Worm (Caenorhabditis elegans) whole organism, young adult: ENCODE measurements around the gene clec-167.
A peak's percentile ranks its signal among the peaks of the same experiment; 100 is the strongest.

Experiments used
- B0336.3 ChIP-seq: fragments of 200-800 bp; sonication (Bioruptor generic); IDR thresholded peaks from 2 replicates; pipeline ENCODE4 v1.3.6; 2022; ENCODE audit warnings: missing genetic modification characterization, missing compliant biosample characterization
- C17E4.6 ChIP-seq: fragments of 200-800 bp; sonication (Bioruptor generic); IDR thresholded peaks from 2 replicates; pipeline ENCODE4 v1.3.6; 2022; ENCODE audit warnings: missing genetic modification reagents, missing genetic modification characterization, missing compliant biosample characterization
- F49E8.2 ChIP-seq: sonication (generic microtip); optimal IDR thresholded peaks from 3 replicates; lab custom pipeline; 2017; ENCODE audit warnings: missing genetic modification characterization, mild to moderate bottlenecking, missing compliant biosample characterization, antibody characterized with exemption, moderate library complexity; ENCODE audit not compliant: insufficient read depth
- Y53G8AR.9 ChIP-seq: fragments of 200-800 bp; sonication (Bioruptor generic); conservative IDR thresholded peaks from 2 replicates; pipeline ENCODE4 v1.3.6; 2022; ENCODE audit warnings: missing genetic modification reagents, missing genetic modification characterization, missing compliant biosample characterization
- aptf-3 ChIP-seq: fragments of 200-800 bp; sonication (Bioruptor generic); IDR thresholded peaks from 2 replicates; pipeline ENCODE4 v1.3.6; 2022; ENCODE audit warnings: missing genetic modification characterization, missing compliant biosample characterization
- attf-5 ChIP-seq: fragments of 200-800 bp; sonication (Bioruptor generic); optimal IDR thresholded peaks from 2 replicates; lab custom pipeline; 2018; ENCODE audit warnings: mild to moderate bottlenecking, missing genetic modification characterization, missing compliant biosample characterization
- attf-6 ChIP-seq: fragments of 200-800 bp; sonication (Bioruptor generic); IDR thresholded peaks from 2 replicates; pipeline ENCODE4 v1.3.6; 2022; ENCODE audit warnings: missing genetic modification reagents, missing genetic modification characterization, missing compliant biosample characterization
- bed-2 ChIP-seq: fragments of 200-800 bp; sonication (Bioruptor generic); IDR thresholded peaks from 2 replicates; pipeline ENCODE4 v1.3.6; 2022; ENCODE audit warnings: missing genetic modification reagents, missing genetic modification characterization, missing compliant biosample characterization
- cebp-1 ChIP-seq, 2 experiments: fragments of 200-800 bp in 1 of 2; sonication (Bioruptor generic) in 1 of 2; sonication (generic microtip) in 1 of 2; IDR thresholded peaks in 1 of 2; optimal IDR thresholded peaks in 1 of 2; 2 replicates each; pipeline versions ENCODE4 v1.3.6 to Lab custom; 2017 to 2022; ENCODE audit warnings: missing compliant biosample characterization in 2 of 2, missing genetic modification characterization in 2 of 2, mild to moderate bottlenecking in 1 of 2, missing genetic modification reagents in 1 of 2, moderate library complexity in 1 of 2
- cebp-2 ChIP-seq: fragments of 200-800 bp; sonication (Bioruptor generic); IDR thresholded peaks from 2 replicates; pipeline ENCODE4 v1.3.6; 2022; ENCODE audit warnings: missing genetic modification characterization, missing compliant biosample characterization
- ceh-27 ChIP-seq: fragments of 200-800 bp; sonication (Bioruptor generic); optimal IDR thresholded peaks from 2 replicates; lab custom pipeline; 2018; ENCODE audit warnings: mild to moderate bottlenecking, missing genetic modification characterization, moderate library complexity, missing compliant biosample characterization
- ceh-79 ChIP-seq: sonication (generic microtip); optimal IDR thresholded peaks from 2 replicates; lab custom pipeline; 2017; ENCODE audit warnings: mild to moderate bottlenecking, missing genetic modification characterization, missing compliant biosample characterization
- chd-7 ChIP-seq: sonication (generic microtip); optimal IDR thresholded peaks from 2 replicates; lab custom pipeline; 2016; ENCODE audit warnings: mild to moderate bottlenecking, missing genetic modification characterization, moderate library complexity, missing compliant biosample characterization
- dpff-1 ChIP-seq: sonication (generic microtip); optimal IDR thresholded peaks from 2 replicates; lab custom pipeline; 2017; ENCODE audit warnings: mild to moderate bottlenecking, missing genetic modification characterization, missing compliant biosample characterization
- dpl-1 ChIP-seq: fragments of 150-350 bp; optimal IDR thresholded peaks from 2 replicates; lab custom pipeline; 2014; ENCODE audit warnings: missing biosample characterization, missing genetic modification reagents, missing genetic modification characterization
- egl-44 ChIP-seq: fragments of 200-800 bp; sonication (Bioruptor generic); IDR thresholded peaks from 2 replicates; pipeline ENCODE4 v1.3.6; 2022; ENCODE audit warnings: missing genetic modification reagents, missing genetic modification characterization, missing compliant biosample characterization
- gei-17 ChIP-seq: fragments of 200-800 bp; sonication (Bioruptor generic); optimal IDR thresholded peaks from 2 replicates; lab custom pipeline; 2018; ENCODE audit warnings: mild to moderate bottlenecking, missing genetic modification characterization, missing compliant biosample characterization
- hlh-12 ChIP-seq: sonication (generic microtip); optimal IDR thresholded peaks from 2 replicates; lab custom pipeline; 2016; ENCODE audit warnings: missing genetic modification characterization, missing compliant biosample characterization
- lag-1 ChIP-seq: fragments of 200-800 bp; sonication (Bioruptor generic); IDR thresholded peaks from 2 replicates; pipeline ENCODE4 v1.3.6; 2022; ENCODE audit warnings: missing genetic modification reagents, missing genetic modification characterization, missing compliant biosample characterization
- madf-3 ChIP-seq: fragments of 200-800 bp; sonication (Bioruptor generic); IDR thresholded peaks from 2 replicates; pipeline ENCODE4 v1.3.6; 2022; ENCODE audit warnings: missing genetic modification reagents, missing genetic modification characterization, missing compliant biosample characterization
- madf-6 ChIP-seq: fragments of 200-800 bp; sonication (Bioruptor generic); IDR thresholded peaks from 2 replicates; pipeline ENCODE4 v1.3.6; 2022; ENCODE audit warnings: missing genetic modification reagents, missing genetic modification characterization, missing compliant biosample characterization
- mel-28 ChIP-seq: sonication (generic microtip); optimal IDR thresholded peaks from 2 replicates; lab custom pipeline; 2016; ENCODE audit warnings: borderline replicate concordance, mild to moderate bottlenecking, missing genetic modification characterization, missing compliant biosample characterization
- nfya-2 ChIP-seq: fragments of 200-800 bp; sonication (Bioruptor generic); IDR thresholded peaks from 2 replicates; pipeline ENCODE4 v1.3.6; 2022; ENCODE audit warnings: missing genetic modification reagents, missing genetic modification characterization, missing compliant biosample characterization
- nhr-120 ChIP-seq: fragments of 200-800 bp; sonication (Bioruptor generic); IDR thresholded peaks from 2 replicates; pipeline ENCODE4 v1.3.6; 2022; ENCODE audit warnings: missing genetic modification characterization, missing compliant biosample characterization
- nhr-179 ChIP-seq: sonication (generic microtip); optimal IDR thresholded peaks from 2 replicates; lab custom pipeline; 2016; ENCODE audit warnings: mild to moderate bottlenecking, missing genetic modification characterization, missing compliant biosample characterization
- pha-4 ChIP-seq: fragments of 150-350 bp; sonication (generic microtip); optimal IDR thresholded peaks from 2 replicates; lab custom pipeline; 2014; ENCODE audit warnings: missing biosample characterization, missing genetic modification reagents, missing genetic modification characterization
- rec-8 ChIP-seq, 2 experiments: sonication (generic microtip); optimal IDR thresholded peaks; 2 replicates each; lab custom pipeline; 2016; ENCODE audit warnings: mild to moderate bottlenecking in 2 of 2, missing genetic modification characterization in 2 of 2, missing genetic modification reagents in 2 of 2, missing genotype in 2 of 2, missing biosample characterization in 1 of 2, missing compliant biosample characterization in 1 of 2, moderate library complexity in 1 of 2
- rpc-1 ChIP-seq, 2 experiments: fragments of 150-350 bp in 1 of 2; sonication (generic microtip) in 1 of 2; optimal IDR thresholded peaks; 2 replicates each; lab custom pipeline; 2014 to 2018; ENCODE audit warnings: missing biosample characterization in 1 of 2, missing genetic modification characterization in 1 of 2, missing genetic modification reagents in 1 of 2, missing genotype in 1 of 2
- sdz-38 ChIP-seq: sonication (generic microtip); optimal IDR thresholded peaks from 2 replicates; lab custom pipeline; 2016; ENCODE audit warnings: missing genotype, missing genetic modification characterization, missing compliant biosample characterization
- sea-2 ChIP-seq: fragments of 200-800 bp; sonication (Bioruptor generic); IDR thresholded peaks from 2 replicates; pipeline ENCODE4 v1.3.6; 2022; ENCODE audit warnings: missing genetic modification characterization, missing compliant biosample characterization
- snpc-1.1 ChIP-seq: sonication (generic microtip); optimal IDR thresholded peaks from 2 replicates; lab custom pipeline; 2017; ENCODE audit warnings: missing genetic modification characterization, mild to moderate bottlenecking, missing compliant biosample characterization, antibody characterized with exemption, moderate library complexity, missing genotype, missing genetic modification reagents; ENCODE audit not compliant: insufficient read depth
- snpc-4 ChIP-seq, 5 experiments: fragments of 150-350 bp in 1 of 5; sonication (generic microtip) in 4 of 5; optimal IDR thresholded peaks; 2 replicates each; lab custom pipeline; 2014 to 2018; ENCODE audit warnings: missing genetic modification characterization in 5 of 5, missing biosample characterization in 3 of 5, antibody characterized with exemption in 2 of 5, mild to moderate bottlenecking in 2 of 5, missing compliant biosample characterization in 2 of 5, missing genotype in 2 of 5, moderate library complexity in 2 of 5, missing genetic modification reagents in 1 of 5
- sptf-2 ChIP-seq: fragments of 200-800 bp; sonication (Bioruptor generic); optimal IDR thresholded peaks from 2 replicates; lab custom pipeline; 2018; ENCODE audit warnings: mild to moderate bottlenecking, missing genetic modification characterization, missing compliant biosample characterization
- tlf-1 ChIP-seq: fragments of 200-800 bp; sonication (Bioruptor generic); optimal IDR thresholded peaks from 2 replicates; lab custom pipeline; 2018; ENCODE audit warnings: mild to moderate bottlenecking, missing genetic modification characterization, missing compliant biosample characterization
- xnd-1 ChIP-seq: sonication (generic microtip); optimal IDR thresholded peaks from 2 replicates; lab custom pipeline; 2016; ENCODE audit warnings: missing genotype, missing genetic modification reagents, missing genetic modification characterization, missing compliant biosample characterization
- ztf-6 ChIP-seq: fragments of 200-800 bp; sonication (Bioruptor generic); IDR thresholded peaks from 2 replicates; pipeline ENCODE4 v1.3.6; 2022; ENCODE audit warnings: missing genetic modification reagents, missing genetic modification characterization, missing compliant biosample characterization

The clec-167 gene

DNA sequence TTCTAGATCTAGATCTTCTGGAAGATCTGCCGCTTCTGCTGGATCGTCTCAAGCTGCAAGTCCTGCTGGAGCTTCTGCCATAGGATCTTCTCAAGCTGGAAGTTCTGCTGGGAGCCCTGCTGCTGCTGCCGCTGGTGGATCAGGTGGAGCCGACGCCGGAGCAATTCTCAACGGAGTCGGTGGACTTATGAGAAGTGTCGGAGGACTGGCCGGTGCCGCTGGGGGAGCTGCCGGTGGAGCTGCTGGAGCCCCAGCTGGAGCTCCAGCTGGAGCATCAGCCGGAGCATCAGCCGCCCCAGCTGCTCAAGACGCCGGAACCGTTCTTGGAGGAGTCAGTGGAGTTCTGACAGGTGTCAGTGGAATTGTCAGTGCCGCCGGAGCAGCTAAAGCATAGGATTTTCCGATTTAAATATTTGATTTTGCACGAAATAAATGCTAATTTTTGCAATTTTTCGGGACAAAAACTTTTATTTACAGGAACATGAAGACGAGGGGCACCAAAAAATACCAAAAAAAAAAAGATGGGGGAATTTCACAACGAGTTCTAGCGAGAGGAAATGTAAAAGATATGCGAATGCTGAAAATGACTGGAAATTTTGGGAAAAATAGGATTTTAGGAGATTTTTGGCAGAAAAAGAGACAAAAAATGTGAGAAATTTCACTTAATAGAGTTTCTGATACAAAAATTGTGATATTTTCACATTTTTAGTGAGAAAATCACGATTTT lies 22.9 kb downstream of the clec-167 start (continued):
- no peak for TF ChIP-seq F49E8.2 (tag; lab: Kevin White, UChicago)
- TF ChIP-seq bed-2 (GFP tag; lab: Robert Waterston, UW) = no peak
- 0 out of 2 replicates have a peak, but pooled peaks have one; percentile 28 for TF ChIP-seq madf-6 (GFP tag; lab: Robert Waterston, UW)
- TF ChIP-seq rpc-1 (optimal IDR thresholded peaks at IDR 0.05; lab: Kevin White, UChicago) = no peak
- no peak for TF ChIP-seq rpc-1 (tag; optimal IDR thresholded peaks at IDR 0.05; lab: Kevin White, UChicago)
- TF ChIP-seq attf-6 (GFP tag; lab: Robert Waterston, UW) = no peak
- no peak for TF ChIP-seq tlf-1 (GFP tag; lab: Kevin White, UChicago)
- TF ChIP-seq chd-7 (tag; lab: Kevin White, UChicago) = peak; percentile 27
- TF ChIP-seq madf-3 (GFP tag; lab: Robert Waterston, UW) = no peak
- TF ChIP-seq gei-17 (GFP tag; lab: Kevin White, UChicago) = no peak
- TF ChIP-seq snpc-4 (GFP tag; optimal IDR thresholded peaks at IDR 0.05; lab: Kevin White, UChicago) = no peak
- TF ChIP-seq snpc-4 (tag; optimal IDR thresholded peaks at IDR 0.05; lab: Kevin White, UChicago) = no peak
- TF ChIP-seq sdz-38 (tag; lab: Kevin White, UChicago) = no peak
- no peak for TF ChIP-seq rec-8 (tag; optimal IDR thresholded peaks at IDR 0.05; lab: Kevin White, UChicago)
- no peak for TF ChIP-seq cebp-1 (GFP tag; IDR thresholded peaks at IDR 0.05; lab: Robert Waterston, UW)
- TF ChIP-seq cebp-1 (tag; optimal IDR thresholded peaks at IDR 0.05; lab: Kevin White, UChicago) = no peak
- no peak for TF ChIP-seq nfya-2 (GFP tag; lab: Robert Waterston, UW)
- no peak for TF ChIP-seq sea-2 (GFP tag; lab: Robert Waterston, UW)
- TF ChIP-seq ceh-79 = no peak
- TF ChIP-seq egl-44 (GFP tag; lab: Robert Waterston, UW) = no peak
- no peak for TF ChIP-seq ztf-6 (GFP tag; lab: Robert Waterston, UW)

- TF ChIP-seq hlh-12 (tag; lab: Kevin White, UChicago) = no peak
- no peak for TF ChIP-seq ceh-27 (GFP tag; lab: Kevin White, UChicago)
- no peak for TF ChIP-seq sptf-2 (GFP tag; lab: Kevin White, UChicago)
- TF ChIP-seq nhr-120 = no peak
- no peak for TF ChIP-seq snpc-1.1
- no peak for TF ChIP-seq bed-2 (GFP tag; lab: Robert Waterston, UW)
- no peak for TF ChIP-seq lag-1 (GFP tag; lab: Robert Waterston, UW)
- no peak for TF ChIP-seq aptf-3 (GFP tag; lab: Robert Waterston, UW)
- TF ChIP-seq nhr-179 (tag; lab: Kevin White, UChicago) = no peak
- no peak for TF ChIP-seq Y53G8AR.9
- TF ChIP-seq pha-4 (tag; lab: Kevin White, UChicago) = no peak
- TF ChIP-seq attf-5 = no peak
- TF ChIP-seq dpl-1 (GFP tag; lab: Kevin White, UChicago) = no peak
- no peak for TF ChIP-seq cebp-2 (GFP tag; lab: Robert Waterston, UW)
- TF ChIP-seq sdz-38 (tag; lab: Kevin White, UChicago) = no peak
- TF ChIP-seq dpff-1 (tag; lab: Kevin White, UChicago) = no peak
- no peak for TF ChIP-seq C17E4.6
- TF ChIP-seq xnd-1 (tag; lab: Kevin White, UChicago) = no peak
- TF ChIP-seq B0336.3 (GFP tag; lab: Robert Waterston, UW) = no peak
- TF ChIP-seq mel-28 (tag; lab: Kevin White, UChicago) = no peak
Measured at ce11 chrIV:1231589-1231988, 23.9 kb downstream of the clec-167 start, which contains the start of gene W09G12.6. TSS of gene W09G12.6 (plus strand) at chrIV:1231889.
